Worm (Caenorhabditis elegans): ENCODE data around the gene C26D10.6.

DNA sequence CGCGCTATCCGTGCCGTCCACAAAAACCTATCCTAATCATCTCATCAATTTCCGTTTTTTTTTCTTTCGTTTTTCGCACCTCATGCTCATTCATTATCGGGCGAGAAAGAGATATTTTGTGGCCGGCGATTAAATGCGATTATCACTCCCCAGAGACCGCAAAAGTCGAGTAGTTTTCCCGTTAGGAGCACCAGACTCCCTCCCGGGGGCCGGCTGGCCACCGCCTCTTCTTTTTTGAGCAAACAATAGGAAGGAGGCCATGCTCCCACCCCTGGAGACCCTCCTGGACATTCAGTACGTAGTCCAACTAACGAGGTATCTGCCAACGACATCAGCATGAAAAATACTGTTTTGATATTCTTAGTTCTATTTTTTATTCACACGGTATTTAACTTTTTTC, 6.0 kb upstream of the C26D10.6 start, which contains the start of gene M195.2:
- no peak for TF ChIP-seq snpc-4 (tag; optimal IDR thresholded peaks at IDR 0.05)
- no peak for TF ChIP-seq tra-1 (GFP tag; IDR thresholded peaks at IDR 0.05)
- TF ChIP-seq tag-97 (GFP tag; IDR thresholded peaks at IDR 0.05), result no peak
- no peak for TF ChIP-seq dpl-1 (GFP tag; optimal IDR thresholded peaks at IDR 0.05)
- TF ChIP-seq zag-1 (tag; optimal IDR thresholded peaks at IDR 0.05), result no peak
- TF ChIP-seq pha-4 (GFP tag; IDR thresholded peaks at IDR 0.05), result no peak
- no peak for TF ChIP-seq pha-4 (tag; optimal IDR thresholded peaks at IDR 0.05)
- no peak for TF ChIP-seq nhr-10 (tag; optimal IDR thresholded peaks at IDR 0.05)
- TF ChIP-seq unc-62 (GFP tag; optimal IDR thresholded peaks at IDR 0.05 in 1 of 2), result peak in 1 of 2 experiments; percentile 60
- TF ChIP-seq unc-62 (tag; optimal IDR thresholded peaks at IDR 0.05), result no peak
- no peak for TF ChIP-seq lir-3 (tag; optimal IDR thresholded peaks at IDR 0.05)
- TF ChIP-seq fkh-10 (GFP tag; optimal IDR thresholded peaks at IDR 0.05), result no peak
- no peak for TF ChIP-seq dmd-9 (GFP tag; IDR thresholded peaks at IDR 0.05)
- TF ChIP-seq vab-7 (GFP tag; IDR thresholded peaks at IDR 0.05), result no peak
